Worm (Caenorhabditis elegans) whole organism, L4/young adult: ENCODE data around the gene ZC204.13.

Experiments used
- W03F9.2 ChIP-seq: fragments of 150-350 bp; optimal IDR thresholded peaks from 2 replicates; lab custom pipeline; 2014; ENCODE audit warnings: missing biosample characterization, missing genetic modification characterization
- him-1 ChIP-seq: sonication (generic microtip); optimal IDR thresholded peaks from 2 replicates; lab custom pipeline; 2016; ENCODE audit warnings: missing genotype, missing genetic modification reagents, missing genetic modification characterization, missing compliant biosample characterization

ce11 chrII:1703363-1703762 is 42.6 kb upstream of the ZC204.13 start, which contains the start of gene fbxb-47:
- no peak for TF ChIP-seq W03F9.2
- no peak for TF ChIP-seq him-1 (tag; lab: Kevin White, UChicago)
